Fruit fly (Drosophila melanogaster) whole organism, prepupa: ENCODE results near the gene SWIP.

Experiments
- CG11294 ChIP-seq: fragments of 200-800 bp; sonication (Bioruptor generic); IDR thresholded peaks from 2 replicates; pipeline ENCODE4 v1.3.6; 2022; ENCODE audit warnings: missing biosample characterization, missing genetic modification characterization
- CG11902 ChIP-seq: fragments of 200-800 bp; sonication (Bioruptor generic); optimal IDR thresholded peaks from 3 replicates; lab custom pipeline; 2016; ENCODE audit warnings: missing biosample characterization, missing genetic modification characterization
- CG16779 ChIP-seq: fragments of 200-800 bp; sonication (Bioruptor generic); optimal IDR thresholded peaks from 3 replicates; lab custom pipeline; 2017; ENCODE audit warnings: missing biosample characterization, mild to moderate bottlenecking, missing genetic modification characterization
- CG32006 ChIP-seq: fragments of 200-800 bp; sonication (Bioruptor generic); optimal IDR thresholded peaks from 3 replicates; lab custom pipeline; 2017; ENCODE audit warnings: missing biosample characterization, mild to moderate bottlenecking, missing genetic modification characterization
- CG3919 ChIP-seq: fragments of 200-800 bp; sonication (Bioruptor generic); optimal IDR thresholded peaks from 3 replicates; lab custom pipeline; 2016; ENCODE audit warnings: missing biosample characterization, missing genetic modification characterization
- Eip93F ChIP-seq: fragments of 200-800 bp; sonication (Bioruptor generic); optimal IDR thresholded peaks from 2 replicates; lab custom pipeline; 2016; ENCODE audit warnings: missing biosample characterization, mild to moderate bottlenecking, missing genetic modification characterization
- Hr4 ChIP-seq: fragments of 200-800 bp; sonication (Bioruptor generic); optimal IDR thresholded peaks from 3 replicates; lab custom pipeline; 2016; ENCODE audit warnings: missing biosample characterization, missing genetic modification characterization
- Sox14 ChIP-seq: fragments of 200-800 bp; sonication (Bioruptor generic); optimal IDR thresholded peaks from 3 replicates; lab custom pipeline; 2016; ENCODE audit warnings: missing biosample characterization, missing genetic modification characterization
- dac ChIP-seq: fragments of 200-800 bp; sonication (Bioruptor generic); optimal IDR thresholded peaks from 2 replicates; lab custom pipeline; 2017; ENCODE audit warnings: missing biosample characterization, mild to moderate bottlenecking, missing genetic modification characterization
- pdm3 ChIP-seq: fragments of 200-800 bp; sonication (Bioruptor generic); optimal IDR thresholded peaks from 3 replicates; lab custom pipeline; 2016; ENCODE audit warnings: missing biosample characterization, missing genetic modification characterization
- ss ChIP-seq, 2 experiments: fragments of 200-800 bp; sonication (Bioruptor generic); optimal IDR thresholded peaks; 2 replicates in 1 of 2; 3 replicates in 1 of 2; lab custom pipeline; 2017 to 2018; ENCODE audit warnings: mild to moderate bottlenecking in 2 of 2, missing biosample characterization in 2 of 2, missing genetic modification characterization in 2 of 2, moderate library complexity in 1 of 2
- vri ChIP-seq: fragments of 200-800 bp; sonication (Bioruptor generic); optimal IDR thresholded peaks from 3 replicates; lab custom pipeline; 2016; ENCODE audit warnings: missing biosample characterization, mild to moderate bottlenecking, missing genetic modification characterization

DNA sequence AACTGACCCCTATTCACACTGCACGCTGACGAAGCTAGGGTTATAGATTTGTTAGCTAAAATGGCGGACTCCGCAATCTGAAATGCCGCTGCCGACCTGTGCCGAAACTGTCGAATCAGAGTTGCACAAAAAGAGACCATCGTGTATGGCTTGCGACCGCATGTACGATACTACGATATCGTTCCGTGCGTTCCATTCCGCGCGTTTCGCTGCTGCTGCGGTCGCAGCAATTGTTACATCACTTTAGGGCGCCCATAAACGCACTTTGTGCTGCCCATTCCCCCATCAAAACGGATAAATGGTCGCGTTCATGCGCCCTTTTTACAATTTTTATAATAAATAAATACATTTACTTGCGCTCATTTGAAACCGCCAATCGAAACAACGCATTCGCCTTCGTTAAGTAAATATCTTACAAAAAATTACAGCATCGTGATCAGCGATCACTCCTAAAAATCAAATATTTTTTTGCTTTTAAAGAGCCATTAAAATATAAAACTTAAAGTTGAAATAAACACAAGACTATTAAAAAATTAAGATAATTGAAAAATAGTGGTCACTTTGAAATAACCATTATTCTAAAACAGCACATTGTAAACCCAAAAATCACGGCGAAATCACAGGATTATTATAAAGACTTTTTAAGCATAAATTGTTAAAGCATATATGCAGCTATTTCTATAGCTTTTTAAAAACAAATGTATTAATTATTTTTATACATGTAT lies 6.8 kb downstream of the SWIP start, which contains the start of gene Cyp1:
- no peak for TF ChIP-seq pdm3 (GFP tag; lab: Kevin White, UChicago)
- no peak for TF ChIP-seq Hr4 (GFP tag; lab: Kevin White, UChicago)
- TF ChIP-seq CG11294 (GFP tag; lab: Robert Waterston, UW) = peak; percentile 22; the same call in 1 of the 2 replicates
- TF ChIP-seq Sox14 (GFP tag; lab: Kevin White, UChicago) = peak; percentile 17
- TF ChIP-seq CG32006 (GFP tag; lab: Kevin White, UChicago) = no peak
- no peak for TF ChIP-seq ss (GFP tag; optimal IDR thresholded peaks at IDR 0.05; lab: Kevin White, UChicago)
- no peak for TF ChIP-seq Eip93F (GFP tag; lab: Kevin White, UChicago)
- TF ChIP-seq CG16779 = no peak
- peak; percentile 88 for TF ChIP-seq vri (GFP tag; lab: Kevin White, UChicago)
- TF ChIP-seq CG3919 (GFP tag; lab: Kevin White, UChicago) = no peak
- TF ChIP-seq CG11902 = peak; percentile 13
- TF ChIP-seq dac = no peak
